Fruit fly (Drosophila melanogaster) whole organism, prepupa: Measurements from ENCODE around the gene CG14853.
A peak's percentile ranks its signal among the peaks of the same experiment; 100 is the strongest.

Experiments used
- CG8632 ChIP-seq: fragments of 200-800 bp; sonication (Bioruptor generic); optimal IDR thresholded peaks from 3 replicates; lab custom pipeline; 2016; ENCODE audit warnings: missing biosample characterization, missing genetic modification characterization
- Eip75B ChIP-seq: fragments of 200-800 bp; sonication (Bioruptor generic); optimal IDR thresholded peaks from 3 replicates; lab custom pipeline; 2016; ENCODE audit warnings: missing biosample characterization, missing genetic modification characterization
- Eip78C ChIP-seq: fragments of 200-800 bp; sonication (Bioruptor generic); peaks from one replicate; lab custom pipeline; 2016; ENCODE audit warnings: missing biosample characterization, missing genetic modification characterization
- Hr39 ChIP-seq: fragments of 200-800 bp; sonication (Bioruptor generic); optimal IDR thresholded peaks from 2 replicates; lab custom pipeline; 2016; ENCODE audit warnings: missing biosample characterization, missing genetic modification characterization
- Hr4 ChIP-seq: fragments of 200-800 bp; sonication (Bioruptor generic); optimal IDR thresholded peaks from 3 replicates; lab custom pipeline; 2016; ENCODE audit warnings: missing biosample characterization, missing genetic modification characterization
- Met ChIP-seq: fragments of 200-800 bp; sonication (Bioruptor generic); optimal IDR thresholded peaks from 3 replicates; lab custom pipeline; 2016; ENCODE audit warnings: missing biosample characterization, missing genetic modification characterization
- Sox102F ChIP-seq: fragments of 200-800 bp; sonication (Bioruptor generic); optimal IDR thresholded peaks from 2 replicates; lab custom pipeline; 2016; ENCODE audit warnings: missing biosample characterization, mild to moderate bottlenecking, missing genetic modification characterization
- fd85E ChIP-seq: fragments of 200-800 bp; sonication (Bioruptor generic); optimal IDR thresholded peaks from 3 replicates; lab custom pipeline; 2016; ENCODE audit warnings: missing biosample characterization, missing genetic modification characterization
- salr ChIP-seq, 2 experiments: fragments of 200-800 bp; sonication (Bioruptor generic); optimal IDR thresholded peaks; 3 replicates each; lab custom pipeline; 2016 to 2018; ENCODE audit warnings: missing biosample characterization in 2 of 2, missing genetic modification characterization in 2 of 2, mild to moderate bottlenecking in 1 of 2

dm6 chr3R:14630119-14630623, 20.7 kb downstream of the CG14853 start, which contains the start of gene Cad88C:
- no peak for TF ChIP-seq Hr4 (GFP tag; lab: Kevin White, UChicago)
- TF ChIP-seq fd85E (GFP tag; lab: Kevin White, UChicago): no peak
- no peak for TF ChIP-seq Sox102F (GFP tag; lab: Kevin White, UChicago)
- TF ChIP-seq salr (GFP tag; optimal IDR thresholded peaks at IDR 0.05; lab: Kevin White, UChicago): no peak
- no peak for TF ChIP-seq Eip75B (GFP tag; lab: Kevin White, UChicago)
- no peak for TF ChIP-seq CG8632 (GFP tag; lab: Kevin White, UChicago)
- TF ChIP-seq Eip78C (GFP tag; lab: Kevin White, UChicago): peak; percentile 60
- no peak for TF ChIP-seq Met (GFP tag; lab: Kevin White, UChicago)
- TF ChIP-seq Hr39 (GFP tag; lab: Kevin White, UChicago): no peak
